Worm (Caenorhabditis elegans): ENCODE measurements around the gene nlp-49.

ce11 chrX:5862408-5862807 is 42.0 kb upstream of the nlp-49 start, which contains the start of gene ctbp-1:
- TF ChIP-seq dao-5 (tag; optimal IDR thresholded peaks at IDR 0.05) (no peak), W03F9.2 (tag; optimal IDR thresholded peaks at IDR 0.05) (no peak), him-1 (tag; optimal IDR thresholded peaks at IDR 0.05) (no peak)
